Worm (Caenorhabditis elegans): ENCODE measurements around the gene Y44A6D.6.

DNA sequence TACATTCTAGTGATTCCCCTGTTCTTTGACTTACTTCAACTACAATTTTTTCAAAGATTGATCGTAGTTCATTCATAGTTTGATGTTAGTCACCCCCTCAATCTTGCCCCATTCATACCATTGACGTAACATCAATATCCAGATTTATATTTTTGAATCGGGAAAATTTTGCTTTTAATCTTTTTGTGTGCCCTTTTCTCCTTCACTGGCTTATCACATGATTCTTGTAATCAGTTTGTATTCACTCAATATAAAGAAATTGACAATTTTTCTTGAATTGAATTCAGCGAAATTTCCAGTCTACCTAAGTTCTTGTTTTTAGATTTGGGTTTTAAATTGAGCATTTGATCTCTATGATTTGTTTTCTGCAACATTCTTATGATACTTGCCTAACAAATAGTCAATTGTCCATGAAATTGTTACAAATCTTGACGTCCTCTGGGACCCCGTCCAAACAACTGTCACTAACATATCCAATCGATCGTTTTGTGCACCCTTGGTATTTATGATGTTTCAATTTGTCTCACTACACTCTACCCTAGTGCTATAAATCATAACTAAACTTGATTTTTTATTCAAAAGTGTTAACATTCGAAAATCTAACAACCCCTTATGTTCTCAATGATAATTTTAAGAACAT, 27.3 kb upstream of the Y44A6D.6 start:
- TF ChIP-seq hlh-30 (tag; optimal IDR thresholded peaks at IDR 0.05; ENCODE audit: insufficient read depth), result no peak
- no peak for TF ChIP-seq pqm-1 (tag; optimal IDR thresholded peaks at IDR 0.05)
